Worm (Caenorhabditis elegans) whole organism, L1 larva: Measurements from ENCODE around the gene htas-1.

Source experiments
- aha-1 ChIP-seq: fragments of 150-350 bp; optimal IDR thresholded peaks from 2 replicates; lab custom pipeline; 2014; ENCODE audit warnings: missing biosample characterization, missing genetic modification characterization
- aly-2 ChIP-seq: fragments of 150-350 bp; optimal IDR thresholded peaks from 2 replicates; lab custom pipeline; 2014; ENCODE audit warnings: missing biosample characterization, missing genetic modification characterization
- ama-1 ChIP-seq: fragments of 150-350 bp; optimal IDR thresholded peaks from 2 replicates; lab custom pipeline; 2014
- blmp-1 ChIP-seq: fragments of 150-350 bp; optimal IDR thresholded peaks from 2 replicates; lab custom pipeline; 2014; ENCODE audit warnings: missing biosample characterization, missing genetic modification characterization
- ceh-82 ChIP-seq, 3 experiments: fragments of 150-350 bp in 1 of 3; sonication (generic microtip) in 2 of 3; optimal IDR thresholded peaks; 2 replicates each; lab custom pipeline; 2014 to 2017; ENCODE audit warnings: missing biosample characterization in 3 of 3, missing genetic modification characterization in 3 of 3
- ces-1 ChIP-seq: fragments of 150-350 bp; optimal IDR thresholded peaks from 2 replicates; lab custom pipeline; 2014; ENCODE audit warnings: missing biosample characterization, missing genetic modification reagents, missing genetic modification characterization
- dpl-1 ChIP-seq, 3 experiments: fragments of 150-350 bp in 2 of 3; sonication (generic microtip) in 1 of 3; optimal IDR thresholded peaks; 2 replicates each; lab custom pipeline; 2014 to 2017; ENCODE audit warnings: missing biosample characterization in 3 of 3, missing genetic modification characterization in 3 of 3, missing genetic modification reagents in 3 of 3
- egl-27 ChIP-seq, 2 experiments: fragments of 150-350 bp in 1 of 2; sonication (generic microtip); optimal IDR thresholded peaks; 3 replicates each; lab custom pipeline; 2017 to 2018; ENCODE audit warnings: missing biosample characterization in 2 of 2, missing genetic modification characterization in 2 of 2, missing genetic modification reagents in 2 of 2
- elt-3 ChIP-seq, 6 experiments: fragments of 150-350 bp in 1 of 6; sonication (generic microtip); optimal IDR thresholded peaks; 2 replicates each; lab custom pipeline; 2017 to 2018; ENCODE audit warnings: missing biosample characterization in 6 of 6, missing genetic modification characterization in 6 of 6, inconsistent platforms in 1 of 6
- ets-5 ChIP-seq: fragments of 200-800 bp; sonication (Bioruptor generic); IDR thresholded peaks from 2 replicates; pipeline ENCODE4 v1.3.6; 2022; ENCODE audit warnings: missing genetic modification characterization, missing compliant biosample characterization
- fos-1 ChIP-seq: fragments of 150-350 bp; optimal IDR thresholded peaks from 2 replicates; lab custom pipeline; 2014; ENCODE audit warnings: missing biosample characterization, missing genetic modification characterization
- grh-1 ChIP-seq: fragments of 200-800 bp; sonication (Bioruptor generic); IDR thresholded peaks from 2 replicates; pipeline ENCODE4 v1.3.6; 2022; ENCODE audit warnings: missing genetic modification reagents, missing genetic modification characterization, missing compliant biosample characterization
- hlh-17 ChIP-seq: fragments of 200-800 bp; sonication (Bioruptor generic); optimal IDR thresholded peaks from 2 replicates; lab custom pipeline; 2018; ENCODE audit warnings: missing genetic modification characterization, mild to moderate bottlenecking, missing compliant biosample characterization, moderate library complexity, borderline replicate concordance
- hlh-4 ChIP-seq: sonication (generic microtip); optimal IDR thresholded peaks from 2 replicates; lab custom pipeline; 2016; ENCODE audit warnings: mild to moderate bottlenecking, missing genetic modification characterization, missing compliant biosample characterization
- hpl-2 ChIP-seq: fragments of 150-350 bp; optimal IDR thresholded peaks from 2 replicates; lab custom pipeline; 2014; ENCODE audit warnings: missing biosample characterization, missing genetic modification reagents, missing genetic modification characterization
- irx-1 ChIP-seq: sonication (generic microtip); optimal IDR thresholded peaks from 2 replicates; lab custom pipeline; 2016; ENCODE audit warnings: missing genetic modification characterization, missing compliant biosample characterization
- jun-1 ChIP-seq: fragments of 150-350 bp; optimal IDR thresholded peaks from 2 replicates; lab custom pipeline; 2014; ENCODE audit warnings: missing biosample characterization, missing genetic modification reagents, missing genetic modification characterization
- lin-13 ChIP-seq: fragments of 150-350 bp; optimal IDR thresholded peaks from 2 replicates; lab custom pipeline; 2014; ENCODE audit warnings: missing biosample characterization, missing genetic modification reagents, missing genetic modification characterization
- lin-14 ChIP-seq: fragments of 200-800 bp; sonication (Bioruptor generic); optimal IDR thresholded peaks from 2 replicates; lab custom pipeline; 2018; ENCODE audit warnings: mild to moderate bottlenecking, missing genetic modification characterization, moderate library complexity, missing compliant biosample characterization
- lin-35 ChIP-seq, 2 experiments: fragments of 150-350 bp; optimal IDR thresholded peaks; 2 replicates each; lab custom pipeline; 2014; ENCODE audit warnings: missing biosample characterization in 2 of 2, missing genetic modification characterization in 2 of 2, missing genetic modification reagents in 2 of 2
- lir-3 ChIP-seq: sonication (generic microtip); optimal IDR thresholded peaks from 2 replicates; lab custom pipeline; 2016; ENCODE audit warnings: mild to moderate bottlenecking, missing genetic modification characterization, moderate library complexity, missing compliant biosample characterization; ENCODE audit not compliant: poor library complexity
- lsy-2 ChIP-seq, 2 experiments: fragments of 150-350 bp; optimal IDR thresholded peaks; 2 replicates each; lab custom pipeline; 2014; ENCODE audit warnings: missing biosample characterization in 2 of 2, missing genetic modification characterization in 2 of 2
- mab-9 ChIP-seq: fragments of 200-800 bp; sonication (Bioruptor generic); IDR thresholded peaks from 2 replicates; pipeline ENCODE4 v1.3.6; 2022; ENCODE audit warnings: missing genetic modification reagents, missing genetic modification characterization, missing compliant biosample characterization
- mef-2 ChIP-seq: fragments of 150-350 bp; optimal IDR thresholded peaks from 2 replicates; lab custom pipeline; 2014; ENCODE audit warnings: missing biosample characterization, missing genetic modification characterization
- nhr-11 ChIP-seq: fragments of 150-350 bp; optimal IDR thresholded peaks from 2 replicates; lab custom pipeline; 2014; ENCODE audit warnings: missing biosample characterization, missing genetic modification characterization
- nhr-19 ChIP-seq: fragments of 200-800 bp; sonication (Bioruptor generic); conservative IDR thresholded peaks from 2 replicates; pipeline ENCODE4 v1.3.6; 2022; ENCODE audit warnings: missing genetic modification characterization, missing compliant biosample characterization
- nhr-237 ChIP-seq: fragments of 150-350 bp; optimal IDR thresholded peaks from 2 replicates; lab custom pipeline; 2014; ENCODE audit warnings: missing biosample characterization, missing genetic modification characterization
- nhr-28 ChIP-seq: fragments of 150-350 bp; optimal IDR thresholded peaks from 2 replicates; lab custom pipeline; 2014; ENCODE audit warnings: missing biosample characterization, missing genetic modification characterization
- nhr-47 ChIP-seq: sonication (generic microtip); optimal IDR thresholded peaks from 2 replicates; lab custom pipeline; 2016; ENCODE audit warnings: mild to moderate bottlenecking, missing genetic modification characterization, moderate library complexity, missing compliant biosample characterization
- nhr-71 ChIP-seq: sonication (generic microtip); optimal IDR thresholded peaks from 2 replicates; lab custom pipeline; 2016; ENCODE audit warnings: mild to moderate bottlenecking, missing genetic modification characterization, moderate library complexity, missing compliant biosample characterization
- nhr-76 ChIP-seq: sonication (generic microtip); optimal IDR thresholded peaks from 2 replicates; lab custom pipeline; 2017; ENCODE audit warnings: missing biosample characterization, missing genetic modification characterization
- nhr-77 ChIP-seq: fragments of 150-350 bp; optimal IDR thresholded peaks from 2 replicates; lab custom pipeline; 2014; ENCODE audit warnings: missing biosample characterization, missing genetic modification characterization
- nhr-85 ChIP-seq: sonication (generic microtip); peaks from one replicate; lab custom pipeline; 2016; ENCODE audit warnings: missing genetic modification characterization, inconsistent platforms, missing compliant biosample characterization
- nhr-90 ChIP-seq: sonication (generic microtip); optimal IDR thresholded peaks from 2 replicates; lab custom pipeline; 2016; ENCODE audit warnings: mild to moderate bottlenecking, missing genetic modification characterization, missing compliant biosample characterization; ENCODE audit not compliant: poor library complexity
- pax-3 ChIP-seq: fragments of 200-800 bp; sonication (Bioruptor generic); optimal IDR thresholded peaks from 2 replicates; lab custom pipeline; 2018; ENCODE audit warnings: mild to moderate bottlenecking, missing genetic modification characterization, moderate library complexity, missing compliant biosample characterization
- pqm-1 ChIP-seq: sonication (generic microtip); optimal IDR thresholded peaks from 3 replicates; lab custom pipeline; 2017; ENCODE audit warnings: missing biosample characterization, missing genetic modification characterization
- rnt-1 ChIP-seq: sonication (generic microtip); optimal IDR thresholded peaks from 2 replicates; lab custom pipeline; 2016; ENCODE audit warnings: mild to moderate bottlenecking, missing genetic modification characterization, moderate library complexity, missing compliant biosample characterization
- skn-1 ChIP-seq: fragments of 150-350 bp; optimal IDR thresholded peaks from 2 replicates; lab custom pipeline; 2014; ENCODE audit warnings: missing biosample characterization, missing genetic modification characterization
- snu-23 ChIP-seq: sonication (generic microtip); optimal IDR thresholded peaks from 2 replicates; lab custom pipeline; 2016; ENCODE audit warnings: missing genetic modification characterization, missing compliant biosample characterization
- sox-4 ChIP-seq: sonication (generic microtip); optimal IDR thresholded peaks from 2 replicates; lab custom pipeline; 2016; ENCODE audit warnings: missing genetic modification characterization, missing compliant biosample characterization
- sup-37 ChIP-seq: fragments of 200-800 bp; sonication (Bioruptor generic); optimal IDR thresholded peaks from 2 replicates; lab custom pipeline; 2018; ENCODE audit warnings: mild to moderate bottlenecking, missing genetic modification characterization, missing compliant biosample characterization
- swsn-7 ChIP-seq: sonication (generic microtip); optimal IDR thresholded peaks from 2 replicates; lab custom pipeline; 2016; ENCODE audit warnings: missing genetic modification characterization, missing compliant biosample characterization
- unc-130 ChIP-seq: fragments of 150-350 bp; optimal IDR thresholded peaks from 2 replicates; lab custom pipeline; 2017; ENCODE audit warnings: missing biosample characterization, missing genetic modification characterization, inconsistent platforms
- unc-62 ChIP-seq: fragments of 150-350 bp; optimal IDR thresholded peaks from 2 replicates; lab custom pipeline; 2014; ENCODE audit warnings: missing biosample characterization, missing genetic modification reagents, missing genetic modification characterization
- xbp-1 ChIP-seq: sonication (generic microtip); optimal IDR thresholded peaks from 2 replicates; lab custom pipeline; 2016; ENCODE audit warnings: missing genetic modification characterization, missing compliant biosample characterization
- zip-4 ChIP-seq: fragments of 200-800 bp; sonication (Bioruptor generic); optimal IDR thresholded peaks from 2 replicates; lab custom pipeline; 2018; ENCODE audit warnings: mild to moderate bottlenecking, missing genetic modification characterization, moderate library complexity, missing compliant biosample characterization
- ztf-11 ChIP-seq, 2 experiments: sonication (generic microtip); optimal IDR thresholded peaks; 2 replicates each; lab custom pipeline; 2016 to 2017; ENCODE audit warnings: missing genetic modification characterization in 2 of 2, missing biosample characterization in 1 of 2, missing compliant biosample characterization in 1 of 2

The htas-1 gene

DNA sequence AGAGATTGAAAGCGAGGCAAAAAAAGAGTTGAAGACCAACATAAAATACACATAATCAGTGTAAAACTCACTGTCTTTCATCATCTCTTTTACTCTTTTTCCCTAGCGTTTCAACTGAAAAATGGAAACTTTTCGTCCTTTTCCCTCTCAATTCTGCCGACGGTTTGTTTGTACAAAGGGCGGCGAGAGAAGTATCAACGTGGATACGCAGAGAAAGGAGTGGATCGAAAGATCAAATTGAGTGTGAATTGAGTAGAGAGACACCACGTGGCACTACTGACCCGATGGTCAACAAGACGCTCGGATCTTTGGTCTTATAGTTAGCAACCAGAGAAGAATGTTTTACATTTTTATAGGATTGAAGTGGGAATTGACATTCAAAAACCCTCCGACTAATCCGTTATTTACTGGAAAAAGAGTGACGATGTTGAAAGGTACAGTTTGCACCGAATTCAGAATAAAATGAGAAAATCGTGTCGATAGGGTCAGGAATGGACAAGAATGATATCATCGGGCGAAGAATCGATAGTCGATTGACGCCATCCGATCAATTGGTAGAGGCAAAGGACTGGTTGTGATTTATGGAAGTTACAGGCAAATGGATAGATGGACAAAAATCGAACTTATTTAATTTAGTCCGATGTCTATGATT is 12.2 kb downstream of the htas-1 start (continued):
- peak; percentile 16 for TF ChIP-seq fos-1 (tag; lab: Kevin White, UChicago)
- peak; percentile 53 to 64 for TF ChIP-seq lsy-2 (tag; optimal IDR thresholded peaks at IDR 0.05; lab: Kevin White, UChicago)
- TF ChIP-seq grh-1 (GFP tag; lab: Robert Waterston, UW), result 0 out of 2 replicates have a peak, but pooled peaks have one; percentile 16
- TF ChIP-seq mef-2 (tag; lab: Kevin White, UChicago), result no peak
- TF ChIP-seq xbp-1 (tag; lab: Kevin White, UChicago), result peak; percentile 51
- TF ChIP-seq sup-37 (GFP tag; lab: Kevin White, UChicago), result no peak
- TF ChIP-seq zip-4, result no peak
- TF ChIP-seq unc-62 (GFP tag; lab: Kevin White, UChicago), result no peak
- TF ChIP-seq snu-23 (GFP tag; lab: Kevin White, UChicago), result peak; percentile 83
- TF ChIP-seq unc-130 (tag; lab: Kevin White, UChicago), result peak; percentile 20
- TF ChIP-seq nhr-90 (tag; lab: Kevin White, UChicago), result peak; percentile 70
- TF ChIP-seq egl-27 (tag; optimal IDR thresholded peaks at IDR 0.05; lab: Kevin White, UChicago), result peak in 1 of 2 experiments; percentile 25
- no peak for TF ChIP-seq ama-1 (lab: Kevin White, UChicago)
- TF ChIP-seq swsn-7 (tag; lab: Kevin White, UChicago), result peak; percentile 43
- TF ChIP-seq nhr-19 (GFP tag; lab: Robert Waterston, UW), result peak; percentile 62
- TF ChIP-seq nhr-237 (tag; lab: Kevin White, UChicago), result peak; percentile 46
- peak; percentile 88 for TF ChIP-seq nhr-71 (tag; lab: Kevin White, UChicago)
- peak; percentile 58 for TF ChIP-seq hpl-2
- TF ChIP-seq irx-1 (tag; lab: Kevin White, UChicago), result peak; percentile 50
- peak; percentile 54 for TF ChIP-seq pax-3 (tag; lab: Kevin White, UChicago)
- no peak for TF ChIP-seq nhr-28
- TF ChIP-seq hlh-4 (tag; lab: Kevin White, UChicago), result no peak
- TF ChIP-seq nhr-11, result no peak
- peak in 4 of 6 experiments; percentile 13 to 68 (median 24) for TF ChIP-seq elt-3 (tag; optimal IDR thresholded peaks at IDR 0.05; lab: Kevin White, UChicago)
- peak; percentile 84 for TF ChIP-seq blmp-1 (tag; lab: Kevin White, UChicago)
- peak; percentile 55 for TF ChIP-seq nhr-47 (tag; lab: Kevin White, UChicago)
- TF ChIP-seq jun-1 (tag; lab: Kevin White, UChicago), result peak; percentile 10
- TF ChIP-seq ztf-11 (tag; optimal IDR thresholded peaks at IDR 0.05; lab: Kevin White, UChicago), result no peak

DNA sequence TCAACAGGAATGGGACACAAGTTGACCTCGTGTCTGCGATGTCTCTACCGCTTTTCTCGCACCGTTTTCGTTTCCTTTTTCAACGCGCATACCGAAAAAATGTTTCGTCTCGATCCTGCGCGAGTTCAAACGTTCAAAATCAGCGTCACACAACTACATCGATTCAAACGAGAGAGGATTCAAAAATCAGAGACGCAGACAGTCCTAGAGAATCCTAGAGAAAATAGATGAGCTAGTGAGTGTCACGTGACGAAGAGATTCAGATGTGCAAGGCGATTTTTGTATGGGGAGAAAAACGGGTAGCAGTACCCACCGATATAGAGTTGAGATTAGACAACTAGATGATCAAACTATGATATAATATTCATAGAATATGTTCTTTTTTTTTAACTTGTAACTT is 13.4 kb downstream of the htas-1 start:
- TF ChIP-seq elt-3 (tag; optimal IDR thresholded peaks at IDR 0.05; lab: Kevin White, UChicago) (peak in 2 of 6 experiments; percentile 2 to 68), irx-1 (tag; lab: Kevin White, UChicago) (peak; percentile 34), dpl-1 (GFP tag; optimal IDR thresholded peaks at IDR 0.05; lab: Kevin White, UChicago) (peak; percentile 25 to 42 (median 38)), ceh-82 (tag; optimal IDR thresholded peaks at IDR 0.05; lab: Kevin White, UChicago) (peak in 2 of 3 experiments; percentile 1 to 31), rnt-1 (tag; lab: Kevin White, UChicago) (peak; percentile 67), pqm-1 (tag; lab: Kevin White, UChicago) (no peak), snu-23 (GFP tag; lab: Kevin White, UChicago) (peak; percentile 86), unc-130 (tag; lab: Kevin White, UChicago) (no peak), aly-2 (tag; lab: Kevin White, UChicago) (no peak), nhr-76 (tag; lab: Kevin White, UChicago) (no peak), skn-1 (tag; lab: Kevin White, UChicago) (peak; percentile 20), jun-1 (tag; lab: Kevin White, UChicago) (peak; percentile 56), ces-1 (GFP tag; lab: Kevin White, UChicago) (no peak), lir-3 (tag; lab: Kevin White, UChicago) (peak; percentile 19), nhr-47 (tag; lab: Kevin White, UChicago) (peak; percentile 67), nhr-85 (tag; lab: Kevin White, UChicago) (peak; percentile 98), mab-9 (GFP tag; lab: Robert Waterston, UW) (no peak), sox-4 (tag; lab: Kevin White, UChicago) (no peak), grh-1 (GFP tag; lab: Robert Waterston, UW) (peak; percentile 79), blmp-1 (tag; lab: Kevin White, UChicago) (peak; percentile 77), lin-35 (GFP tag; optimal IDR thresholded peaks at IDR 0.05; lab: Kevin White, UChicago) (peak; percentile 39 to 75), lin-13 (GFP tag; lab: Kevin White, UChicago) (peak; percentile 1), hlh-17 (GFP tag; lab: Kevin White, UChicago) (no peak), nhr-19 (GFP tag; lab: Robert Waterston, UW) (peak; percentile 73), ama-1 (lab: Kevin White, UChicago) (peak; percentile 9), mef-2 (tag; lab: Kevin White, UChicago) (no peak), nhr-71 (tag; lab: Kevin White, UChicago) (peak; percentile 90), nhr-90 (tag; lab: Kevin White, UChicago) (peak; percentile 74), nhr-77 (tag; lab: Kevin White, UChicago) (peak; percentile 33), fos-1 (tag; lab: Kevin White, UChicago) (no peak), lin-14 (GFP tag; lab: Kevin White, UChicago) (peak; percentile 86), aha-1 (tag; lab: Kevin White, UChicago) (no peak), ets-5 (GFP tag; lab: Robert Waterston, UW) (no peak)
